Worm (Caenorhabditis elegans) whole organism, L2 larva: Measurements from ENCODE around the gene D1086.3.

ENCODE experiments used
- C34F6.9 ChIP-seq: fragments of 150-350 bp; optimal IDR thresholded peaks from 2 replicates; lab custom pipeline; 2014; ENCODE audit warnings: missing biosample characterization, missing genetic modification characterization
- R02D3.7 ChIP-seq: fragments of 150-350 bp; optimal IDR thresholded peaks from 2 replicates; lab custom pipeline; 2014; ENCODE audit warnings: missing biosample characterization, missing genetic modification characterization
- Y55F3AM.14 ChIP-seq: fragments of 200-800 bp; sonication (Bioruptor generic); optimal IDR thresholded peaks from 2 replicates; lab custom pipeline; 2018; ENCODE audit warnings: mild to moderate bottlenecking, missing genetic modification characterization, missing compliant biosample characterization
- ZK546.5 ChIP-seq: sonication (generic microtip); optimal IDR thresholded peaks from 2 replicates; lab custom pipeline; 2017; ENCODE audit warnings: missing biosample characterization, missing genetic modification characterization
- ama-1 ChIP-seq: fragments of 150-350 bp; optimal IDR thresholded peaks from 2 replicates; lab custom pipeline; 2018; ENCODE audit warnings: inconsistent platforms
- blmp-1 ChIP-seq: sonication (generic microtip); optimal IDR thresholded peaks from 2 replicates; lab custom pipeline; 2017; ENCODE audit warnings: missing genetic modification characterization, mild to moderate bottlenecking, missing compliant biosample characterization, antibody characterized with exemption, moderate library complexity; ENCODE audit not compliant: insufficient read depth
- ceh-16 ChIP-seq: fragments of 150-350 bp; optimal IDR thresholded peaks from 2 replicates; lab custom pipeline; 2014; ENCODE audit warnings: missing biosample characterization, missing genetic modification characterization
- ceh-82 ChIP-seq: fragments of 150-350 bp; optimal IDR thresholded peaks from 2 replicates; lab custom pipeline; 2014; ENCODE audit warnings: missing biosample characterization, missing genetic modification characterization
- dmd-4 ChIP-seq: sonication (generic microtip); optimal IDR thresholded peaks from 2 replicates; lab custom pipeline; 2017; ENCODE audit warnings: missing biosample characterization, missing genetic modification characterization
- egl-27 ChIP-seq: sonication (generic microtip); optimal IDR thresholded peaks from 3 replicates; lab custom pipeline; 2017; ENCODE audit warnings: missing biosample characterization, missing genetic modification reagents, missing genetic modification characterization
- elt-3 ChIP-seq: sonication (generic microtip); optimal IDR thresholded peaks from 2 replicates; lab custom pipeline; 2017; ENCODE audit warnings: missing biosample characterization, missing genetic modification characterization
- fos-1 ChIP-seq: fragments of 150-350 bp; optimal IDR thresholded peaks from 2 replicates; lab custom pipeline; 2014; ENCODE audit warnings: missing biosample characterization, missing genetic modification characterization
- lin-11 ChIP-seq: fragments of 150-350 bp; sonication (generic microtip); optimal IDR thresholded peaks from 2 replicates; lab custom pipeline; 2014; ENCODE audit warnings: missing biosample characterization, missing genetic modification characterization, inconsistent platforms, mixed read lengths
- lin-13 ChIP-seq: fragments of 150-350 bp; optimal IDR thresholded peaks from 2 replicates; lab custom pipeline; 2014; ENCODE audit warnings: missing biosample characterization, missing genetic modification reagents, missing genetic modification characterization
- lin-39 ChIP-seq: fragments of 150-350 bp; optimal IDR thresholded peaks from 2 replicates; lab custom pipeline; 2014; ENCODE audit warnings: missing biosample characterization, missing genetic modification reagents, missing genetic modification characterization
- lsy-2 ChIP-seq, 2 experiments: fragments of 150-350 bp in 1 of 2; sonication (generic microtip) in 1 of 2; optimal IDR thresholded peaks; 2 replicates each; lab custom pipeline; 2014 to 2017; ENCODE audit warnings: missing biosample characterization in 2 of 2, missing genetic modification characterization in 2 of 2
- mab-5 ChIP-seq: fragments of 150-350 bp; optimal IDR thresholded peaks from 2 replicates; lab custom pipeline; 2014; ENCODE audit warnings: missing biosample characterization, missing genetic modification characterization
- mbf-1 ChIP-seq: sonication (generic microtip); optimal IDR thresholded peaks from 2 replicates; lab custom pipeline; 2017; ENCODE audit warnings: missing biosample characterization, missing genetic modification characterization
- mdl-1 ChIP-seq, 2 experiments: fragments of 150-350 bp in 1 of 2; sonication (generic microtip) in 1 of 2; optimal IDR thresholded peaks; 2 replicates each; lab custom pipeline; 2017; ENCODE audit warnings: missing biosample characterization in 2 of 2, missing genetic modification characterization in 2 of 2
- nhr-11 ChIP-seq: fragments of 150-350 bp; optimal IDR thresholded peaks from 2 replicates; lab custom pipeline; 2014; ENCODE audit warnings: missing biosample characterization, missing genetic modification characterization
- nhr-129 ChIP-seq: fragments of 150-350 bp; optimal IDR thresholded peaks from 2 replicates; lab custom pipeline; 2014; ENCODE audit warnings: missing biosample characterization, missing genetic modification characterization
- nhr-21 ChIP-seq: fragments of 150-350 bp; optimal IDR thresholded peaks from 2 replicates; lab custom pipeline; 2014; ENCODE audit warnings: missing biosample characterization, missing genetic modification characterization
- nhr-23 ChIP-seq: fragments of 150-350 bp; optimal IDR thresholded peaks from 2 replicates; lab custom pipeline; 2014; ENCODE audit warnings: missing biosample characterization, missing genetic modification reagents, missing genetic modification characterization
- nhr-6 ChIP-seq: fragments of 150-350 bp; optimal IDR thresholded peaks from 2 replicates; lab custom pipeline; 2014; ENCODE audit warnings: missing biosample characterization, missing genetic modification characterization
- nhr-77 ChIP-seq: fragments of 150-350 bp; optimal IDR thresholded peaks from 2 replicates; lab custom pipeline; 2014; ENCODE audit warnings: missing biosample characterization, missing genetic modification characterization
- peb-1 ChIP-seq: fragments of 150-350 bp; optimal IDR thresholded peaks from 2 replicates; lab custom pipeline; 2014; ENCODE audit warnings: missing biosample characterization, missing genetic modification characterization
- sem-4 ChIP-seq: fragments of 150-350 bp; optimal IDR thresholded peaks from 2 replicates; lab custom pipeline; 2014; ENCODE audit warnings: missing biosample characterization, missing genetic modification reagents, missing genetic modification characterization
- skn-1 ChIP-seq: sonication (generic microtip); optimal IDR thresholded peaks from 2 replicates; lab custom pipeline; 2017; ENCODE audit warnings: missing biosample characterization, missing genetic modification characterization
- sma-3 ChIP-seq: sonication (generic microtip); optimal IDR thresholded peaks from 2 replicates; lab custom pipeline; 2016; ENCODE audit warnings: missing genetic modification reagents, missing genetic modification characterization, missing compliant biosample characterization
- sma-9 ChIP-seq, 2 experiments: fragments of 150-350 bp in 1 of 2; sonication (generic microtip) in 1 of 2; optimal IDR thresholded peaks; 2 replicates each; lab custom pipeline; 2014 to 2016; ENCODE audit warnings: missing genetic modification characterization in 2 of 2, mild to moderate bottlenecking in 1 of 2, missing biosample characterization in 1 of 2, missing compliant biosample characterization in 1 of 2, missing genetic modification reagents in 1 of 2, moderate library complexity in 1 of 2
- unc-55 ChIP-seq: fragments of 150-350 bp; sonication (generic microtip); optimal IDR thresholded peaks from 3 replicates; lab custom pipeline; 2014; ENCODE audit warnings: missing biosample characterization, missing genetic modification reagents, missing genetic modification characterization
- unc-62 ChIP-seq: fragments of 150-350 bp; optimal IDR thresholded peaks from 2 replicates; lab custom pipeline; 2014; ENCODE audit warnings: missing biosample characterization, missing genetic modification reagents, missing genetic modification characterization
- zag-1 ChIP-seq: fragments of 150-350 bp; optimal IDR thresholded peaks from 2 replicates; lab custom pipeline; 2014; ENCODE audit warnings: missing biosample characterization, missing genetic modification characterization
- ztf-1 ChIP-seq: fragments of 200-800 bp; sonication (Bioruptor generic); conservative IDR thresholded peaks from 2 replicates; pipeline ENCODE4 v1.3.6; 2022; ENCODE audit warnings: missing genetic modification characterization, missing compliant biosample characterization
- ztf-11 ChIP-seq: sonication (generic microtip); optimal IDR thresholded peaks from 2 replicates; lab custom pipeline; 2017; ENCODE audit warnings: missing biosample characterization, missing genetic modification characterization
- ztf-4 ChIP-seq: fragments of 150-350 bp; optimal IDR thresholded peaks from 2 replicates; lab custom pipeline; 2014; ENCODE audit warnings: missing biosample characterization, missing genetic modification characterization

D1086.3 gene

DNA sequence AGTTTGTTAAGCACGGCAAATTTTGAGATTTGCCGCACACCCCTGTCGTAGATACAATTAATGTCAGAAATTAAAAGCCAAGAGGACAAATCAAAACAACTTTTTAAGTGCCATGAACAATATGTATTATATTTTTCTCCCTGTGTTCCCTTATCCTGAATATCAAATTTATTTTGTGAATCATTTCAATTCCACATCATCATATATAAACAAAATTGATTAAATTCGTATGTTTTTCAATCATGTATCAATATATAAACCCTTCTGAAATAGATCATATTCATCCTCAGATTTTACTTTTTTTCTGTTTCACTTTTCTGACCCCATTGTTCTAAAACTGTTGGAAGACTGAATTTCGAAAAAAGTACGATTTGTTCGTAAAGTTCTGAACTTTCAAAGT is 18.4 kb upstream of the D1086.3 start, which contains the start of gene D1086.11:
Gene D1086.11, plus strand, starts transcription at position 301 of the 400 bp plus-strand sequence.
- TF ChIP-seq sma-3 (GFP tag; lab: Kevin White, UChicago) = no peak
- no peak for TF ChIP-seq elt-3 (tag; lab: Kevin White, UChicago)
- no peak for TF ChIP-seq ceh-82 (tag; lab: Kevin White, UChicago)
- no peak for TF ChIP-seq nhr-129 (tag; lab: Kevin White, UChicago)
- no peak for TF ChIP-seq ztf-11 (tag; lab: Kevin White, UChicago)
- TF ChIP-seq Y55F3AM.14 (GFP tag; lab: Kevin White, UChicago) = no peak
- no peak for TF ChIP-seq unc-62
- no peak for TF ChIP-seq nhr-77 (tag; lab: Kevin White, UChicago)
- TF ChIP-seq nhr-23 (tag; lab: Kevin White, UChicago) = no peak
- TF ChIP-seq sem-4 = no peak

DNA sequence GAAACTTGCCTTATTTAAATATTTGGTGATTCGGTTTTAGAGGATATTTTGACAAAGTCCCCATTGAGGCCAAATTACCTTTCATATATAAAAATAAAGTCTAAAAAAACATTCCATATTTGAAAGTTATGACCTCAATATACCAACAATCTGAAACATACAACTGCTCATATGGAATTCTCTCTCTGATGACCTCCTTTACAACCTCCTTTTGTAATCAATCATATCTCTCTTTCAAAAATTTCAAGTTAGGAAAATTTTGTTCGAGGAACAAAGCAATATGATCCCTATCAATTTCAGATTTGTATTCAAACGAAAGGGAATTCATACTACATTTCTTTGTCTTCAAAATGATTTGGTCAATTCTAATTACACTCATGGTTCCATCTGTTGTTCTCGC is 13.1 kb upstream of the D1086.3 start, which contains the start of gene D1086.6:
Gene D1086.6, plus strand, starts transcription at position 301 of the 400 bp plus-strand sequence.
- TF ChIP-seq ztf-4 (tag; lab: Kevin White, UChicago) (no peak), unc-55 (GFP tag; lab: Kevin White, UChicago) (no peak), lin-11 (tag; lab: Kevin White, UChicago) (no peak), skn-1 (tag; lab: Kevin White, UChicago) (no peak), Y55F3AM.14 (GFP tag; lab: Kevin White, UChicago) (no peak), lin-39 (tag; lab: Kevin White, UChicago) (no peak), C34F6.9 (tag; lab: Kevin White, UChicago) (no peak), mdl-1 (tag; optimal IDR thresholded peaks at IDR 0.05; lab: Kevin White, UChicago) (no peak), ztf-11 (tag; lab: Kevin White, UChicago) (no peak), egl-27 (tag; lab: Kevin White, UChicago) (no peak), nhr-129 (tag; lab: Kevin White, UChicago) (no peak)

DNA sequence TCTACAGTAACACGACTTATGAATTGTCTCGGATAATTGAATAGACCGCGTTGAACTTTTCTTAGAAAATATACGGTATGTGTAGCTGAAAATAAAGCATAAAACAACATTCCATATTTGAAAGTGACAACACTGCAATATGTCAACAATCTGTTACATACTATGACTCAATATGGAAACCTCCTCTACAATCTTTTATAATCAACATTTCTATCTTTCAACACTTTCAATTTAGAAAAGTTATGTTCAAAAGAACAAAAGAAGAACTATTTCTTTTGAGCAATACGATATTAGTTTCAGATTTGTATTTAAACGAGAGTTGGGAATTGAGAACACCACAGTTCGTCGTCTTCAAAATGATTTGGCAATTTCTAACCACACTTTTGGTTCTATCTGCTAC is 10.1 kb upstream of the D1086.3 start, which contains the start of gene D1086.10:
Gene D1086.10, plus strand, starts transcription at position 301 of the 400 bp plus-strand sequence.
- TF ChIP-seq ZK546.5 (tag; lab: Kevin White, UChicago) (no peak), peb-1 (tag; lab: Kevin White, UChicago) (no peak), unc-62 (no peak), skn-1 (tag; lab: Kevin White, UChicago) (no peak), lin-13 (GFP tag; lab: Kevin White, UChicago) (no peak), lin-39 (tag; lab: Kevin White, UChicago) (no peak), C34F6.9 (tag; lab: Kevin White, UChicago) (no peak), ztf-1 (GFP tag; lab: Robert Waterston, UW) (no peak), sma-9 (GFP tag; optimal IDR thresholded peaks at IDR 0.05; lab: Kevin White, UChicago) (no peak), sma-9 (tag; optimal IDR thresholded peaks at IDR 0.05; lab: Kevin White, UChicago) (no peak), ceh-82 (tag; lab: Kevin White, UChicago) (no peak), nhr-11 (no peak), mab-5 (no peak), nhr-77 (tag; lab: Kevin White, UChicago) (no peak), zag-1 (tag; lab: Kevin White, UChicago) (no peak), lin-11 (tag; lab: Kevin White, UChicago) (no peak), ama-1 (lab: Kevin White, UChicago) (no peak), ztf-11 (tag; lab: Kevin White, UChicago) (no peak), nhr-21 (no peak)
- TF ChIP-seq, all 48 proteins: peak for 0

DNA sequence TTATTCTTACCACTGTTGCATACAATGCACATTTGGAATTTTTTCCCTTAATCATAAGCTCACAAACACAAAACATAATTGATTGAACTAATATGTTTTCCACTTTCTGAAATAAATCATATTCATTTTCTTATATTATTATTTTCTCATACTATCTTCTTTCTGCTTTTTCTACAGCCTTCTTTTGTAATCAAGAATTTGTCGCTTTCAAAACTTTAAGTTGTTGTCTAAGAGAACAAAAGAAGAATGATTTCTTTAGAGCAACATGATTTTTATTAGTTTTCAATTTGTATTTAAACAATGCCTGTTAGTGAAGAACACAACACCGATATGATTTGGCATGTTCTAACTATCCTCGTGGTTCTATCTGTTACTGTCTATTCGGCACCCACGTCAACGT is 8.6 kb upstream of the D1086.3 start, which contains the start of gene D1086.7:
Gene D1086.7, plus strand, starts transcription at position 301 of the 400 bp plus-strand sequence.
- no peak for TF ChIP-seq ceh-16 (tag; lab: Kevin White, UChicago)
- TF ChIP-seq unc-62 = no peak
- TF ChIP-seq fos-1 = no peak
- no peak for TF ChIP-seq nhr-6 (tag; lab: Kevin White, UChicago)
- TF ChIP-seq C34F6.9 (tag; lab: Kevin White, UChicago) = no peak
- no peak for TF ChIP-seq R02D3.7 (tag; lab: Kevin White, UChicago)
- no peak for TF ChIP-seq lsy-2 (tag; optimal IDR thresholded peaks at IDR 0.05; lab: Kevin White, UChicago)
- TF ChIP-seq Y55F3AM.14 (GFP tag; lab: Kevin White, UChicago) = no peak
- TF ChIP-seq mbf-1 = no peak
- TF ChIP-seq sma-3 (GFP tag; lab: Kevin White, UChicago) = no peak
- TF ChIP-seq nhr-129 (tag; lab: Kevin White, UChicago) = no peak
- TF ChIP-seq elt-3 (tag; lab: Kevin White, UChicago) = no peak
- TF ChIP-seq ZK546.5 (tag; lab: Kevin White, UChicago) = no peak
- TF ChIP-seq dmd-4 = no peak
- no peak for TF ChIP-seq ztf-1 (GFP tag; lab: Robert Waterston, UW)
- no peak for TF ChIP-seq blmp-1 (tag; lab: Kevin White, UChicago)
